Worm (Caenorhabditis elegans) whole organism, midembryonic: ENCODE measurements around the gene zhp-4.

Experiments used
- ztf-23 ChIP-seq: fragments of 200-800 bp; sonication (Bioruptor generic); IDR thresholded peaks from 2 replicates; pipeline ENCODE4 v1.3.6; 2022; ENCODE audit warnings: missing genetic modification reagents, missing genetic modification characterization, missing compliant biosample characterization
- ztf-29 ChIP-seq: fragments of 200-800 bp; sonication (Bioruptor generic); IDR thresholded peaks from 2 replicates; pipeline ENCODE4 v1.3.6; 2022; ENCODE audit warnings: missing genetic modification reagents, missing genetic modification characterization, missing compliant biosample characterization

ce11 chrV:19057602-19058001, 44.0 kb downstream of the zhp-4 start:
- TF ChIP-seq ztf-23 (GFP tag; lab: Robert Waterston, UW): no peak
- TF ChIP-seq ztf-29 (GFP tag; lab: Robert Waterston, UW): no peak
